Fruit fly (Drosophila melanogaster) whole organism: ENCODE data around the gene MYPT-75D.

ENCODE experiments used
- CG8478 ChIP-seq: fragments of >200 bp; optimal IDR thresholded peaks from 2 replicates; lab custom pipeline; 2018; ENCODE audit warnings: inconsistent platforms
- Dll ChIP-seq: fragments of >200 bp; optimal IDR thresholded peaks from 2 replicates; lab custom pipeline; 2017
- pan ChIP-seq: fragments of >200 bp; optimal IDR thresholded peaks from 2 replicates; lab custom pipeline; 2017
- psq ChIP-seq: fragments of >200 bp; optimal IDR thresholded peaks from 2 replicates; lab custom pipeline; 2017
- usp ChIP-seq: fragments of >200 bp; optimal IDR thresholded peaks from 2 replicates; lab custom pipeline; 2017; ENCODE audit warnings: missing biosample characterization, missing genetic modification characterization, mixed read lengths

DNA sequence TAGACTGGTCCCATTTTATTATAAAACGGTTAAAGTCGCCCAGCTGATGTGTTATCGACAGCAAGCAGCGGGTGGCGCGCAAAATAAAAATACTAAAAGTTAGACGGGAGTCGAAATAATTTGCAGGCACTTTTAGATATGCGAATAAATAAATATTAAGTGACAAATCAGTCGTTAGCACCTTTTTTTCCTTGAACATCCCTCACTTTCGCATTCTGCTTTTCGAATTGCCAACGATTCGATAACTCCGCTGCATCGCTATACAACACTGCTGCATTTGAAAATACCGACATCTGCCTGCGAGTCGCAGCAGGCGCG, 3.4 kb upstream of the MYPT-75D start, which contains the start of gene bora:
- TF ChIP-seq CG8478 (lab: Kevin White, UChicago) (no peak), psq (no peak), Dll (no peak), pan (lab: Kevin White, UChicago) (no peak), usp (GFP tag; lab: Kevin White, UChicago) (no peak)
